Fruit fly (Drosophila melanogaster) whole organism, embryonic: ENCODE results near the gene Tsp29Fa.

Experiments used
- CG10654 ChIP-seq: fragments of 200-800 bp; sonication (Bioruptor generic); optimal IDR thresholded peaks from 2 replicates; lab custom pipeline; 2016; ENCODE audit warnings: missing biosample characterization, missing genetic modification characterization
- CG11247 ChIP-seq: fragments of 200-800 bp; sonication (Bioruptor generic); IDR thresholded peaks from 2 replicates; pipeline ENCODE4 v1.3.6; 2022; ENCODE audit warnings: missing biosample characterization, missing genetic modification characterization
- CG13894 ChIP-seq: fragments of 200-800 bp; sonication (Bioruptor generic); optimal IDR thresholded peaks from 3 replicates; lab custom pipeline; 2018; ENCODE audit warnings: missing biosample characterization, mild to moderate bottlenecking, missing genetic modification characterization, moderate library complexity
- CG14667 ChIP-seq: fragments of 200-800 bp; sonication (Bioruptor generic); IDR thresholded peaks from 2 replicates; pipeline ENCODE4 v1.3.6; 2022; ENCODE audit warnings: missing biosample characterization, missing genetic modification characterization
- CG1529 ChIP-seq: fragments of 200-800 bp; sonication (Bioruptor generic); optimal IDR thresholded peaks from 3 replicates; lab custom pipeline; 2018; ENCODE audit warnings: missing biosample characterization, missing genetic modification characterization
- CG15696 ChIP-seq: fragments of 200-800 bp; sonication (Bioruptor generic); optimal IDR thresholded peaks from 2 replicates; lab custom pipeline; 2019; ENCODE audit warnings: missing biosample characterization, mild to moderate bottlenecking, missing genetic modification characterization, moderate library complexity
- CG3281 ChIP-seq: fragments of 200-800 bp; sonication (Bioruptor generic); optimal IDR thresholded peaks from 3 replicates; lab custom pipeline; 2017; ENCODE audit warnings: missing biosample characterization, mild to moderate bottlenecking, missing genetic modification characterization
- CG6654 ChIP-seq: fragments of 200-800 bp; sonication (Bioruptor generic); optimal IDR thresholded peaks from 2 replicates; lab custom pipeline; 2017; ENCODE audit warnings: missing biosample characterization, mild to moderate bottlenecking, missing genetic modification characterization
- CG6791 ChIP-seq: fragments of 200-800 bp; sonication (Bioruptor generic); IDR thresholded peaks from 3 replicates; pipeline ENCODE4 v1.3.6; 2022; ENCODE audit warnings: missing biosample characterization, missing genetic modification characterization; ENCODE audit not compliant: partially characterized antibody
- CG8290 ChIP-seq, 3 experiments: fragments of 200-800 bp; sonication (Bioruptor generic); optimal IDR thresholded peaks; 2 replicates each; lab custom pipeline; 2016 to 2019; ENCODE audit warnings: missing biosample characterization in 3 of 3, missing genetic modification characterization in 3 of 3, mild to moderate bottlenecking in 2 of 3, moderate library complexity in 1 of 3
- CG9727 ChIP-seq: fragments of 200-800 bp; sonication (Bioruptor generic); optimal IDR thresholded peaks from 3 replicates; lab custom pipeline; 2017; ENCODE audit warnings: missing biosample characterization, mild to moderate bottlenecking, missing genetic modification characterization
- CG9797 ChIP-seq: fragments of 200-800 bp; sonication (Bioruptor generic); optimal IDR thresholded peaks from 3 replicates; lab custom pipeline; 2018; ENCODE audit warnings: missing biosample characterization, mild to moderate bottlenecking, missing genetic modification characterization
- CG9932 ChIP-seq: fragments of 200-800 bp; sonication (Bioruptor generic); IDR thresholded peaks from 2 replicates; pipeline ENCODE4 v1.3.6; 2022; ENCODE audit warnings: missing biosample characterization, missing genetic modification characterization
- CTCF ChIP-seq: fragments of 200-800 bp; sonication (Bioruptor generic); optimal IDR thresholded peaks from 2 replicates; lab custom pipeline; 2017; ENCODE audit warnings: missing biosample characterization, mild to moderate bottlenecking, missing genetic modification characterization, moderate library complexity
- Dek ChIP-seq: fragments of 200-800 bp; sonication (Bioruptor generic); optimal IDR thresholded peaks from 3 replicates; lab custom pipeline; 2019; ENCODE audit warnings: missing biosample characterization, mild to moderate bottlenecking, missing genetic modification characterization, moderate library complexity
- Ets65A ChIP-seq: fragments of 200-800 bp; sonication (Bioruptor generic); peaks from one replicate; lab custom pipeline; 2016; ENCODE audit warnings: missing biosample characterization, missing genetic modification characterization
- Fer1 ChIP-seq: fragments of 200-800 bp; sonication (Bioruptor generic); optimal IDR thresholded peaks from 2 replicates; lab custom pipeline; 2017; ENCODE audit warnings: missing biosample characterization, mild to moderate bottlenecking, missing genetic modification characterization
- HLH3B ChIP-seq: fragments of 200-800 bp; sonication (Bioruptor generic); IDR thresholded peaks from 2 replicates; pipeline ENCODE4 v1.3.6; 2022; ENCODE audit warnings: missing biosample characterization, missing genetic modification characterization
- Hmr ChIP-seq: fragments of 200-800 bp; sonication (Bioruptor generic); optimal IDR thresholded peaks from 3 replicates; lab custom pipeline; 2017; ENCODE audit warnings: mild to moderate bottlenecking, missing biosample characterization, missing genetic modification reagents, missing genetic modification characterization
- Hr51 ChIP-seq, 2 experiments: fragments of 200-800 bp; sonication (Bioruptor generic); optimal IDR thresholded peaks; 2 replicates in 1 of 2; 3 replicates in 1 of 2; lab custom pipeline; 2016 to 2018; ENCODE audit warnings: missing biosample characterization in 2 of 2, missing genetic modification characterization in 2 of 2, mild to moderate bottlenecking in 1 of 2, moderate library complexity in 1 of 2
- Lpt ChIP-seq: fragments of >200 bp; optimal IDR thresholded peaks from 2 replicates; lab custom pipeline; 2018; ENCODE audit warnings: missing biosample characterization, missing genetic modification characterization
- NFAT ChIP-seq: fragments of 200-800 bp; sonication (Bioruptor generic); IDR thresholded peaks from 2 replicates; pipeline ENCODE4 v1.3.6; 2022; ENCODE audit warnings: missing biosample characterization, missing genetic modification characterization
- Opbp ChIP-seq: fragments of 200-800 bp; sonication (Bioruptor generic); IDR thresholded peaks from 3 replicates; pipeline ENCODE4 v1.3.6; 2022; ENCODE audit warnings: missing biosample characterization, missing genetic modification characterization; ENCODE audit not compliant: partially characterized antibody
- Ravus ChIP-seq: fragments of 200-800 bp; sonication (Bioruptor generic); IDR thresholded peaks from 2 replicates; pipeline ENCODE4 v1.3.6; 2022; ENCODE audit warnings: missing biosample characterization, missing genetic modification characterization
- Six4 ChIP-seq: fragments of 200-800 bp; sonication (Bioruptor generic); optimal IDR thresholded peaks from 2 replicates; lab custom pipeline; 2016; ENCODE audit warnings: missing biosample characterization, missing genetic modification characterization
- Sox102F ChIP-seq: fragments of 200-800 bp; sonication (Bioruptor generic); optimal IDR thresholded peaks from 2 replicates; lab custom pipeline; 2018; ENCODE audit warnings: missing biosample characterization, mild to moderate bottlenecking, missing genetic modification characterization, moderate library complexity
- Sry-δ ChIP-seq: fragments of 200-800 bp; sonication (Bioruptor generic); optimal IDR thresholded peaks from 2 replicates; lab custom pipeline; 2016; ENCODE audit warnings: missing biosample characterization, missing genetic modification characterization
- Xbp1 ChIP-seq: fragments of 200-800 bp; sonication (Bioruptor generic); optimal IDR thresholded peaks from 3 replicates; lab custom pipeline; 2016; ENCODE audit warnings: missing biosample characterization, mild to moderate bottlenecking, missing genetic modification characterization
- YL-1 ChIP-seq: fragments of 200-800 bp; sonication (Bioruptor generic); optimal IDR thresholded peaks from 3 replicates; lab custom pipeline; 2017; ENCODE audit warnings: missing biosample characterization, mild to moderate bottlenecking, missing genetic modification characterization
- aop ChIP-seq: fragments of 200-800 bp; sonication (Bioruptor generic); IDR thresholded peaks from 2 replicates; pipeline ENCODE4 v1.3.6; 2022; ENCODE audit warnings: missing biosample characterization, missing genetic modification characterization
- az2 ChIP-seq: fragments of 200-800 bp; sonication (Bioruptor generic); optimal IDR thresholded peaks from 3 replicates; lab custom pipeline; 2016; ENCODE audit warnings: missing biosample characterization, missing genetic modification characterization
- bowl ChIP-seq: fragments of 200-800 bp; sonication (Bioruptor generic); IDR thresholded peaks from 2 replicates; pipeline ENCODE4 v1.3.6; 2022; ENCODE audit warnings: missing biosample characterization, missing genetic modification characterization
- cas ChIP-seq: fragments of 200-800 bp; sonication (Bioruptor generic); IDR thresholded peaks from 2 replicates; pipeline ENCODE4 v1.3.6; 2022; ENCODE audit warnings: missing biosample characterization, missing genetic modification characterization
- cato ChIP-seq: fragments of 200-800 bp; sonication (Bioruptor generic); optimal IDR thresholded peaks from 2 replicates; lab custom pipeline; 2016; ENCODE audit warnings: missing biosample characterization, missing genetic modification characterization, borderline replicate concordance
- cg ChIP-seq: fragments of 200-800 bp; sonication (Bioruptor generic); optimal IDR thresholded peaks from 3 replicates; lab custom pipeline; 2019; ENCODE audit warnings: missing biosample characterization, mild to moderate bottlenecking, missing genetic modification characterization, moderate library complexity
- corto ChIP-seq: fragments of 200-800 bp; sonication (Bioruptor generic); optimal IDR thresholded peaks from 2 replicates; lab custom pipeline; 2016; ENCODE audit warnings: missing biosample characterization, mild to moderate bottlenecking, missing genetic modification characterization, moderate library complexity
- exex ChIP-seq: fragments of 200-800 bp; sonication (Bioruptor generic); optimal IDR thresholded peaks from 4 replicates; lab custom pipeline; 2018; ENCODE audit warnings: missing biosample characterization, mild to moderate bottlenecking, missing genetic modification characterization, moderate library complexity
- fd102C ChIP-seq: fragments of 200-800 bp; sonication (Bioruptor generic); optimal IDR thresholded peaks from 2 replicates; lab custom pipeline; 2018; ENCODE audit warnings: missing biosample characterization, mild to moderate bottlenecking, missing genetic modification characterization, moderate library complexity
- fd3F ChIP-seq: fragments of 200-800 bp; sonication (Bioruptor generic); optimal IDR thresholded peaks from 2 replicates; lab custom pipeline; 2018; ENCODE audit warnings: missing biosample characterization, mild to moderate bottlenecking, missing genetic modification characterization, moderate library complexity
- fu2 ChIP-seq: fragments of 200-800 bp; sonication (Bioruptor generic); optimal IDR thresholded peaks from 2 replicates; lab custom pipeline; 2016; ENCODE audit warnings: missing biosample characterization, missing genetic modification characterization
- gce ChIP-seq: fragments of 200-800 bp; sonication (Bioruptor generic); IDR thresholded peaks from 3 replicates; pipeline ENCODE4 v1.3.6; 2022; ENCODE audit warnings: missing biosample characterization, missing genetic modification characterization
- lmd ChIP-seq: fragments of 200-800 bp; sonication (Bioruptor generic); IDR thresholded peaks from 2 replicates; pipeline ENCODE4 v1.3.6; 2022; ENCODE audit warnings: missing biosample characterization, missing genetic modification characterization
- nerfin-2 ChIP-seq: fragments of 200-800 bp; sonication (Bioruptor generic); IDR thresholded peaks from 2 replicates; pipeline ENCODE4 v1.3.6; 2022; ENCODE audit warnings: missing biosample characterization, missing genetic modification characterization; ENCODE audit not compliant: partially characterized antibody
- pan ChIP-seq, 4 experiments: fragments of >200 bp in 3 of 4; fragments of 200-800 bp in 1 of 4; sonication (Bioruptor generic) in 1 of 4; optimal IDR thresholded peaks in 3 of 4; IDR thresholded peaks in 1 of 4; 2 replicates each; pipeline versions ENCODE4 v1.3.6 to Lab custom; 2017 to 2022; ENCODE audit warnings: missing biosample characterization in 2 of 4, missing genetic modification characterization in 2 of 4, mixed read lengths in 1 of 4
- peb ChIP-seq: fragments of 200-800 bp; sonication (Bioruptor generic); IDR thresholded peaks from 2 replicates; pipeline ENCODE4 v1.3.6; 2022; ENCODE audit warnings: missing biosample characterization, missing genetic modification characterization
- tgo ChIP-seq: fragments of 200-800 bp; sonication (Bioruptor generic); IDR thresholded peaks from 3 replicates; pipeline ENCODE4 v1.3.6; 2022; ENCODE audit warnings: missing biosample characterization, missing genetic modification characterization
- tup ChIP-seq: fragments of 200-800 bp; sonication (Bioruptor generic); optimal IDR thresholded peaks from 2 replicates; lab custom pipeline; 2016; ENCODE audit warnings: missing biosample characterization, mild to moderate bottlenecking, missing genetic modification characterization, moderate library complexity
- z ChIP-seq: fragments of 200-800 bp; sonication (Bioruptor generic); IDR thresholded peaks from 3 replicates; pipeline ENCODE4 v1.3.6; 2022; ENCODE audit warnings: missing biosample characterization, missing genetic modification characterization
- zfh1 ChIP-seq: fragments of 200-800 bp; sonication (Bioruptor generic); IDR thresholded peaks from 3 replicates; pipeline ENCODE4 v1.3.6; 2022; ENCODE audit warnings: missing biosample characterization, missing genetic modification characterization

The Tsp29Fa gene

DNA sequence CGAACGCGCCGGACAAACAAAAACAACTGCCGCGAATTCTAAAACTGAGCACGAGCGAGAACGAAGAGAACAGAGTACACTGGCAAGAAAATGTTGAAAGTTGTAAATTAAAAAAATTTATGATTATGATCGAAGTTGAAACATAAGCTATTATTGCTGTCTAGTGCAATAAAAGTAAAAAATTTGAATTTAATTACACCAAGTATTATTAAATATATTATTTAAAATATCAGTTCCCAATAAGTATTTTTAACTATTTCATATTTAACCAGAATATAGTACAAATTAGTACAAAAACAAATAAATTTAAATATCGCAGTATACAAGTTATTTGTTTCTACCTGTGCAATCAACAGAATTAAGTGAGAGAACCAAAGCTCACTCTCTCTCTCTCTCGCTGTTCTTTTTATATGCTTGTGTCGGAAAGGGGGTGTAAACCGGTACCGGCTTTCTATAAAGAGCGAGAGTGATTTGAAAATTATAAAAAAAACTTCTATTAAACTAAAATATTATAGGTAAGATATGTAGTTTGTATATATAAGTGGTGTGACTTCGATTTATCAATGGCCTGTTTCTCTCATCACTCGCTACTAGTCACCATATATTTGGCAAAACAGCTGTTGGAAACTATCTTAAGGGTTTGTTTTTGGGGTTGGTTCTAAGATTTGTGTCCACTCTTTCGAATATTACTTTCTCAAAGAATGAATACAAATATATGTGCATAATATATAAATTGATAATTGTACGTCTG lies 17.6 kb downstream of the Tsp29Fa start, which contains the start of gene C1GalTA (continued):
- TF ChIP-seq z (GFP tag; lab: Robert Waterston, UW) (no peak), bowl (GFP tag; lab: Robert Waterston, UW) (peak; percentile 86), CG6654 (peak; percentile 85), CG1529 (GFP tag; lab: Kevin White, UChicago) (peak; percentile 95), Ravus (GFP tag; lab: Robert Waterston, UW) (peak; percentile 86), Opbp (no peak), CG3281 (GFP tag; lab: Kevin White, UChicago) (peak; percentile 98), CG14667 (GFP tag; lab: Robert Waterston, UW) (peak; percentile 94; the same call in 1 of the 2 replicates), CTCF (peak; percentile 61), Xbp1 (GFP tag; lab: Kevin White, UChicago) (peak; percentile 89), HLH3B (peak; percentile 94), nerfin-2 (GFP tag; lab: Robert Waterston, UW) (no peak), Hmr (GFP tag; lab: Kevin White, UChicago) (peak; percentile 99), gce (GFP tag; lab: Robert Waterston, UW) (peak; percentile 95), CG8290 (GFP tag; optimal IDR thresholded peaks at IDR 0.05; lab: Kevin White, UChicago) (peak; percentile 95), CG8290 (tag; optimal IDR thresholded peaks at IDR 0.05; lab: Kevin White, UChicago) (peak in 1 of 2 experiments; percentile 19), fd3F (peak; percentile 97), CG13894 (tag; lab: Kevin White, UChicago) (peak; percentile 96), CG15696 (tag; lab: Kevin White, UChicago) (peak; percentile 95), CG9932 (GFP tag; lab: Robert Waterston, UW) (peak; percentile 92), aop (GFP tag; lab: Robert Waterston, UW) (no peak), CG11247 (GFP tag; lab: Robert Waterston, UW) (peak; percentile 93), Lpt (GFP tag; lab: Kevin White, UChicago) (no peak), pan (optimal IDR thresholded peaks at IDR 0.05; lab: Kevin White, UChicago) (no peak), pan (GFP tag; optimal IDR thresholded peaks at IDR 0.05 in 1 of 2, IDR thresholded peaks at IDR 0.05 in 1 of 2) (peak in 1 of 2 experiments; percentile 97), Dek (peak; percentile 97), NFAT (GFP tag; lab: Robert Waterston, UW) (no peak; the same call in 1 of the 2 replicates), CG9727 (GFP tag; lab: Kevin White, UChicago) (peak; percentile 99), Ets65A (GFP tag; lab: Kevin White, UChicago) (peak; percentile 94), YL-1 (GFP tag; lab: Kevin White, UChicago) (peak; percentile 90), Hr51 (GFP tag; optimal IDR thresholded peaks at IDR 0.05; lab: Kevin White, UChicago) (peak; percentile 73 to 99), corto (GFP tag; lab: Kevin White, UChicago) (peak; percentile 59), Six4 (GFP tag; lab: Kevin White, UChicago) (peak; percentile 96), cato (GFP tag; lab: Kevin White, UChicago) (peak; percentile 91), Sox102F (GFP tag; lab: Kevin White, UChicago) (peak; percentile 98), tup (GFP tag; lab: Kevin White, UChicago) (peak; percentile 28), Fer1 (GFP tag; lab: Kevin White, UChicago) (peak; percentile 98), exex (tag; lab: Kevin White, UChicago) (peak; percentile 93), zfh1 (GFP tag; lab: Robert Waterston, UW) (peak; percentile 91), CG10654 (GFP tag; lab: Kevin White, UChicago) (peak; percentile 94), lmd (GFP tag; lab: Robert Waterston, UW) (peak; percentile 97), Sry-δ (GFP tag; lab: Kevin White, UChicago) (no peak), CG9797 (GFP tag; lab: Kevin White, UChicago) (peak; percentile 44), tgo (peak; percentile 98), az2 (GFP tag; lab: Kevin White, UChicago) (peak; percentile 94), fu2 (GFP tag; lab: Kevin White, UChicago) (no peak), cas (GFP tag; lab: Robert Waterston, UW) (peak; percentile 89), fd102C (no peak), CG6791 (GFP tag; lab: Robert Waterston, UW) (no peak), peb (GFP tag; lab: Robert Waterston, UW) (peak; percentile 90), cg (GFP tag; lab: Kevin White, UChicago) (no peak)
